Fruit fly (Drosophila melanogaster) whole organism, adult: ENCODE measurements around the gene CG43092.

Source experiments
- CG11617 ChIP-seq: fragments of 200-800 bp; sonication (Bioruptor generic); optimal IDR thresholded peaks from 2 replicates; lab custom pipeline; 2017; ENCODE audit warnings: mild to moderate bottlenecking, missing biosample characterization, missing genetic modification reagents, missing genetic modification characterization
- CG12768 ChIP-seq: fragments of 200-800 bp; sonication (Bioruptor generic); optimal IDR thresholded peaks from 2 replicates; lab custom pipeline; 2017; ENCODE audit warnings: missing biosample characterization, missing genetic modification characterization, mild to moderate bottlenecking, moderate library complexity, missing genetic modification reagents
- Clk ChIP-seq: fragments of 200-800 bp; sonication (Bioruptor generic); optimal IDR thresholded peaks from 2 replicates; lab custom pipeline; 2017; ENCODE audit warnings: missing biosample characterization, missing genetic modification characterization
- Hr96 ChIP-seq: fragments of 200-800 bp; sonication (Bioruptor generic); optimal IDR thresholded peaks from 2 replicates; lab custom pipeline; 2016; ENCODE audit warnings: missing biosample characterization, missing genetic modification characterization

DNA sequence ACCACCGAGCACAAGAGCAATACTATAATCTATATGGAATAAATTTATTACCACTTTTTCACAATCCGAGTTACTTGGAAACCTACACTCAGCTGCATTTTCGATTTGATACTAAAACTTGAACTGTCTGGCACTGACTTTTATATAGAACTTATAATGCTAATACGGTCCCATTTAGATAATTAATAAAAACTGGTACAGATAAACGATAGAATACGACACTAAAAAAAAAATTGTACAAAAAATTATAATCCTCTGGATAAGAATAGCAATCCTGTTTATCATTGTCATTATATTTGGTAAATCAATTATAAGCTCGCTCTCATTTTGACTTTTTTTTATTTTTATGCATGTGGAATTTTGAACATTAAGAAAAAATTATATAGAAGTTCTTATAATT is 740 bp upstream of the CG43092 start, which contains the start of gene CG43093:
- TF ChIP-seq Hr96 (GFP tag; lab: Kevin White, UChicago) (no peak), CG12768 (GFP tag; lab: Kevin White, UChicago) (no peak), Clk (no peak), CG11617 (no peak)
